Fruit fly (Drosophila melanogaster) Kc167 (cell line): ENCODE data around the gene Cubn.

ENCODE experiments used
- Myc ChIP-seq: fragments of >200 bp; optimal IDR thresholded peaks from 2 replicates; lab custom pipeline; 2017; ENCODE audit warnings: missing external identifiers
- Sin3A ChIP-seq: fragments of >200 bp; optimal IDR thresholded peaks from 2 replicates; lab custom pipeline; 2018; ENCODE audit warnings: missing external identifiers
- h ChIP-seq: fragments of >200 bp; optimal IDR thresholded peaks from 3 replicates; lab custom pipeline; 2018; ENCODE audit warnings: missing external identifiers
- insv ChIP-seq: fragments of >200 bp; optimal IDR thresholded peaks from 3 replicates; lab custom pipeline; 2018; ENCODE audit warnings: missing external identifiers
- psq ChIP-seq: fragments of >200 bp; optimal IDR thresholded peaks from 2 replicates; lab custom pipeline; 2017; ENCODE audit warnings: missing external identifiers
- ttk ChIP-seq: sonication (Bioruptor generic); optimal IDR thresholded peaks from 2 replicates; lab custom pipeline; 2017; ENCODE audit warnings: missing external identifiers

DNA sequence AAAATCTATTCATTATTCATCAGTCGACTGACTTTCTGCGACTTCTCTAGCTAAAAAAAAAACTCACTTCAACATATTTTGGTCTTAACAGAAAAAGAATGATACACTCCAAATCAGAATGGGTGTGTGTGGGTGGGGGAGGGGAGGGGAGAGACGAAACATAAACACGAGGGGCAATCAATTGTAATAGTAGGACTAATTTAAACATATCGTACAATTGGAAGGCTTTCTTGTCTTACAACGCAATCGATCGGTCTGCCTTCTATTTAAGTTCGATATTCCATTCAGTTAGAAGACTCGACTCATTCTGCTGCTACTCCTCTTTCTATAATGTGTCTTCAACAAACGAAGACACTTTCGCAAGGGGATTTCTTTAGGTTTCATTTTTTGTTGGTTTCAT, 19.9 kb downstream of the Cubn start:
- TF ChIP-seq psq (lab: Kevin White, UChicago) (no peak), insv (lab: Kevin White, UChicago) (no peak), ttk (lab: Kevin White, UChicago) (no peak), h (lab: Kevin White, UChicago) (no peak), Sin3A (lab: Kevin White, UChicago) (no peak), Myc (lab: Kevin White, UChicago) (no peak)
